Fruit fly (Drosophila melanogaster) whole organism, embryonic: ENCODE results near the gene bnl.

ENCODE experiments used
- Antp ChIP-seq: fragments of 200-800 bp; sonication (Bioruptor generic); optimal IDR thresholded peaks from 3 replicates; lab custom pipeline; 2016; ENCODE audit warnings: missing biosample characterization, missing genetic modification characterization
- B-H1 ChIP-seq: fragments of 200-800 bp; sonication (Bioruptor generic); IDR thresholded peaks from 3 replicates; pipeline ENCODE4 v1.3.6; 2022; ENCODE audit warnings: missing biosample characterization, missing genetic modification characterization
- Bdp1 ChIP-seq: fragments of 200-800 bp; sonication (Bioruptor generic); optimal IDR thresholded peaks from 3 replicates; lab custom pipeline; 2016; ENCODE audit warnings: missing biosample characterization, missing genetic modification characterization
- CG10274 ChIP-seq: fragments of 200-800 bp; sonication (Bioruptor generic); optimal IDR thresholded peaks from 3 replicates; lab custom pipeline; 2017; ENCODE audit warnings: missing biosample characterization, mild to moderate bottlenecking, missing genetic modification characterization
- CG11695 ChIP-seq: fragments of 200-800 bp; sonication (Bioruptor generic); IDR thresholded peaks from 3 replicates; pipeline ENCODE4 v1.3.6; 2022; ENCODE audit warnings: missing biosample characterization, missing genetic modification characterization
- CG13296 ChIP-seq: fragments of 200-800 bp; sonication (Bioruptor generic); optimal IDR thresholded peaks from 3 replicates; lab custom pipeline; 2018; ENCODE audit warnings: missing biosample characterization, mild to moderate bottlenecking, missing genetic modification characterization
- CG17359 ChIP-seq: fragments of 200-800 bp; sonication (Bioruptor generic); optimal IDR thresholded peaks from 3 replicates; lab custom pipeline; 2018; ENCODE audit warnings: missing biosample characterization, mild to moderate bottlenecking, missing genetic modification characterization, moderate library complexity
- CG17361 ChIP-seq: fragments of 200-800 bp; sonication (Bioruptor generic); IDR thresholded peaks from 3 replicates; pipeline ENCODE4 v1.3.6; 2022; ENCODE audit warnings: missing biosample characterization, missing genetic modification characterization
- CG18619 ChIP-seq: fragments of 200-800 bp; sonication (Bioruptor generic); optimal IDR thresholded peaks from 3 replicates; lab custom pipeline; 2017; ENCODE audit warnings: missing biosample characterization, mild to moderate bottlenecking, missing genetic modification characterization
- CG2712 ChIP-seq: fragments of 200-800 bp; optimal IDR thresholded peaks from 3 replicates; lab custom pipeline; 2019; ENCODE audit warnings: missing biosample characterization, mild to moderate bottlenecking, missing genetic modification characterization, moderate library complexity
- CG3065 ChIP-seq: fragments of 200-800 bp; sonication (Bioruptor generic); optimal IDR thresholded peaks from 2 replicates; lab custom pipeline; 2016; ENCODE audit warnings: missing biosample characterization, missing genetic modification characterization
- CG31441 ChIP-seq: fragments of 200-800 bp; sonication (Bioruptor generic); IDR thresholded peaks from 2 replicates; pipeline ENCODE4 v1.3.6; 2022; ENCODE audit warnings: missing biosample characterization, missing genetic modification characterization
- CG32767 ChIP-seq: fragments of 200-800 bp; sonication (Bioruptor generic); IDR thresholded peaks from 2 replicates; pipeline ENCODE4 v1.3.6; 2022; ENCODE audit warnings: missing biosample characterization, missing genetic modification characterization
- CG3726 ChIP-seq: fragments of 200-800 bp; sonication (Bioruptor generic); IDR thresholded peaks from 3 replicates; pipeline ENCODE4, ENCODE4 v1.3.6; 2022; ENCODE audit warnings: missing biosample characterization, missing genetic modification characterization
- CG3995 ChIP-seq: fragments of 200-800 bp; sonication (Bioruptor generic); optimal IDR thresholded peaks from 3 replicates; lab custom pipeline; 2016; ENCODE audit warnings: missing biosample characterization, missing genetic modification characterization
- CG4404 ChIP-seq: fragments of 200-800 bp; sonication (Bioruptor generic); IDR thresholded peaks from 2 replicates; pipeline ENCODE4 v1.3.6; 2022; ENCODE audit warnings: missing biosample characterization, missing genetic modification characterization
- CG6654 ChIP-seq: fragments of 200-800 bp; sonication (Bioruptor generic); optimal IDR thresholded peaks from 2 replicates; lab custom pipeline; 2017; ENCODE audit warnings: missing biosample characterization, mild to moderate bottlenecking, missing genetic modification characterization
- CG6854 ChIP-seq: fragments of 200-800 bp; sonication (Bioruptor generic); optimal IDR thresholded peaks from 3 replicates; lab custom pipeline; 2017; ENCODE audit warnings: missing biosample characterization, mild to moderate bottlenecking, missing genetic modification characterization
- CG8290 ChIP-seq, 3 experiments: fragments of 200-800 bp; sonication (Bioruptor generic); optimal IDR thresholded peaks; 2 replicates each; lab custom pipeline; 2016 to 2019; ENCODE audit warnings: missing biosample characterization in 3 of 3, missing genetic modification characterization in 3 of 3, mild to moderate bottlenecking in 2 of 3, moderate library complexity in 1 of 3
- CG8359 ChIP-seq: fragments of 200-800 bp; sonication (Bioruptor generic); optimal IDR thresholded peaks from 2 replicates; lab custom pipeline; 2017; ENCODE audit warnings: missing biosample characterization, mild to moderate bottlenecking, missing genetic modification characterization, borderline replicate concordance
- CG8944 ChIP-seq: fragments of 200-800 bp; sonication (Bioruptor generic); optimal IDR thresholded peaks from 3 replicates; lab custom pipeline; 2016; ENCODE audit warnings: missing biosample characterization, missing genetic modification characterization
- Drgx ChIP-seq: fragments of 200-800 bp; sonication (Bioruptor generic); IDR thresholded peaks from 2 replicates; pipeline ENCODE4 v1.3.6; 2022; ENCODE audit warnings: missing biosample characterization, missing genetic modification characterization
- Hmr ChIP-seq: fragments of 200-800 bp; sonication (Bioruptor generic); optimal IDR thresholded peaks from 3 replicates; lab custom pipeline; 2017; ENCODE audit warnings: mild to moderate bottlenecking, missing biosample characterization, missing genetic modification reagents, missing genetic modification characterization
- Hmx ChIP-seq: fragments of 200-800 bp; sonication (Bioruptor generic); optimal IDR thresholded peaks from 2 replicates; lab custom pipeline; 2016; ENCODE audit warnings: missing biosample characterization, missing genetic modification characterization
- Hr39 ChIP-seq: fragments of >200 bp; optimal IDR thresholded peaks from 2 replicates; lab custom pipeline; 2017
- Hr78 ChIP-seq, 2 experiments: fragments of 200-800 bp in 1 of 2; fragments of >200 bp in 1 of 2; sonication (Bioruptor generic) in 1 of 2; optimal IDR thresholded peaks; 2 replicates each; lab custom pipeline; 2017 to 2019; ENCODE audit warnings: missing biosample characterization in 2 of 2, missing genetic modification characterization in 2 of 2, mild to moderate bottlenecking in 1 of 2, moderate library complexity in 1 of 2
- Jarid2 ChIP-seq: fragments of 200-800 bp; sonication (Bioruptor generic); optimal IDR thresholded peaks from 3 replicates; lab custom pipeline; 2017; ENCODE audit warnings: mild to moderate bottlenecking, missing biosample characterization, missing genetic modification reagents, missing genetic modification characterization
- Lpt ChIP-seq: fragments of >200 bp; optimal IDR thresholded peaks from 2 replicates; lab custom pipeline; 2018; ENCODE audit warnings: missing biosample characterization, missing genetic modification characterization
- Mrtf ChIP-seq: fragments of 200-800 bp; sonication (Bioruptor generic); IDR thresholded peaks from 3 replicates; pipeline ENCODE4 v1.3.6; 2022; ENCODE audit warnings: missing biosample characterization, missing genetic modification characterization
- NC2α ChIP-seq: fragments of 200-800 bp; sonication (Bioruptor generic); optimal IDR thresholded peaks from 2 replicates; lab custom pipeline; 2016; ENCODE audit warnings: missing biosample characterization, missing genetic modification characterization
- PHDP ChIP-seq: fragments of 200-800 bp; sonication (Bioruptor generic); optimal IDR thresholded peaks from 3 replicates; lab custom pipeline; 2018; ENCODE audit warnings: missing biosample characterization, mild to moderate bottlenecking, missing genetic modification characterization, moderate library complexity
- Xrp1 ChIP-seq: fragments of 200-800 bp; sonication (Bioruptor generic); IDR thresholded peaks from 2 replicates; pipeline ENCODE4 v1.3.6; 2022; ENCODE audit warnings: missing biosample characterization, missing genetic modification characterization
- abd-A ChIP-seq: fragments of 200-800 bp; sonication (Bioruptor generic); optimal IDR thresholded peaks from 3 replicates; lab custom pipeline; 2019; ENCODE audit warnings: missing biosample characterization, mild to moderate bottlenecking, missing genetic modification characterization, moderate library complexity
- btn ChIP-seq: fragments of 200-800 bp; sonication (Bioruptor generic); optimal IDR thresholded peaks from 2 replicates; lab custom pipeline; 2016; ENCODE audit warnings: missing biosample characterization, missing genetic modification characterization
- cg ChIP-seq: fragments of 200-800 bp; sonication (Bioruptor generic); optimal IDR thresholded peaks from 3 replicates; lab custom pipeline; 2019; ENCODE audit warnings: missing biosample characterization, mild to moderate bottlenecking, missing genetic modification characterization, moderate library complexity
- ci ChIP-seq: fragments of 200-800 bp; sonication (Bioruptor generic); IDR thresholded peaks from 3 replicates; pipeline ENCODE4 v1.3.6; 2022; ENCODE audit warnings: missing biosample characterization, missing genetic modification characterization
- danr ChIP-seq: fragments of 200-800 bp; sonication (Bioruptor generic); IDR thresholded peaks from 2 replicates; pipeline ENCODE4 v1.3.6; 2022; ENCODE audit warnings: missing biosample characterization, missing genetic modification characterization
- gcm2 ChIP-seq: fragments of 200-800 bp; sonication (Bioruptor generic); optimal IDR thresholded peaks from 2 replicates; lab custom pipeline; 2016; ENCODE audit warnings: missing biosample characterization, missing genetic modification characterization
- grn ChIP-seq: fragments of 200-800 bp; sonication (Bioruptor generic); optimal IDR thresholded peaks from 3 replicates; lab custom pipeline; 2017; ENCODE audit warnings: missing biosample characterization, missing genetic modification characterization
- hkb ChIP-seq, 2 experiments: fragments of 200-800 bp in 1 of 2; fragments of >200 bp in 1 of 2; sonication (Bioruptor generic) in 1 of 2; IDR thresholded peaks in 1 of 2; optimal IDR thresholded peaks in 1 of 2; 2 replicates each; pipeline versions ENCODE4 v1.3.6 to Lab custom; 2017 to 2022; ENCODE audit warnings: missing biosample characterization in 1 of 2, missing genetic modification characterization in 1 of 2
- lola ChIP-seq, 3 experiments: fragments of >200 bp in 2 of 3; fragments of 200-800 bp in 1 of 3; sonication (Bioruptor generic) in 1 of 3; optimal IDR thresholded peaks; 2 replicates each; lab custom pipeline; 2017 to 2019; ENCODE audit warnings: missing biosample characterization in 3 of 3, missing genetic modification characterization in 3 of 3, mild to moderate bottlenecking in 1 of 3, moderate library complexity in 1 of 3
- pb ChIP-seq: fragments of 200-800 bp; sonication (Bioruptor generic); optimal IDR thresholded peaks from 3 replicates; lab custom pipeline; 2016; ENCODE audit warnings: missing biosample characterization, missing genetic modification characterization
- prd ChIP-seq, 3 experiments: fragments of >200 bp in 2 of 3; fragments of 200-800 bp in 1 of 3; sonication (Bioruptor generic) in 1 of 3; optimal IDR thresholded peaks in 2 of 3; IDR thresholded peaks in 1 of 3; 2 replicates in 2 of 3; 3 replicates in 1 of 3; pipeline versions ENCODE4 v1.3.6 to Lab custom; 2017 to 2022; ENCODE audit warnings: missing biosample characterization in 1 of 3, missing genetic modification characterization in 1 of 3
- run ChIP-seq: fragments of 200-800 bp; sonication (Bioruptor generic); optimal IDR thresholded peaks from 3 replicates; lab custom pipeline; 2018; ENCODE audit warnings: missing biosample characterization, mild to moderate bottlenecking, missing genetic modification characterization
- seq ChIP-seq: fragments of 200-800 bp; sonication (Bioruptor generic); IDR thresholded peaks from 2 replicates; pipeline ENCODE4 v1.3.6; 2022; ENCODE audit warnings: missing biosample characterization, missing genetic modification characterization
- shn ChIP-seq: fragments of 200-800 bp; sonication (Bioruptor generic); optimal IDR thresholded peaks from 3 replicates; lab custom pipeline; 2016; ENCODE audit warnings: missing biosample characterization, missing genetic modification characterization
- tio ChIP-seq: fragments of 200-800 bp; sonication (Bioruptor generic); optimal IDR thresholded peaks from 2 replicates; lab custom pipeline; 2017; ENCODE audit warnings: missing biosample characterization, missing genetic modification characterization, inconsistent platforms
- vfl ChIP-seq: fragments of 200-800 bp; sonication (Bioruptor generic); optimal IDR thresholded peaks from 2 replicates; lab custom pipeline; 2016; ENCODE audit warnings: missing biosample characterization, missing genetic modification characterization
- wdn ChIP-seq: fragments of 200-800 bp; sonication (Bioruptor generic); IDR thresholded peaks from 2 replicates; pipeline ENCODE4 v1.3.6; 2022; ENCODE audit warnings: missing biosample characterization, missing genetic modification characterization
- zf30C ChIP-seq: fragments of 200-800 bp; sonication (Bioruptor generic); optimal IDR thresholded peaks from 3 replicates; lab custom pipeline; 2018; ENCODE audit warnings: missing biosample characterization, mild to moderate bottlenecking, missing genetic modification characterization

Gene bnl

dm6 chr3R:19830973-19831372 lies 5.6 kb downstream of the bnl start (continued):
- no peak for TF ChIP-seq danr
- TF ChIP-seq Bdp1 (GFP tag; lab: Kevin White, UChicago): no peak
- TF ChIP-seq run (tag; lab: Kevin White, UChicago): peak; percentile 51
- TF ChIP-seq CG4404 (GFP tag; lab: Robert Waterston, UW): no peak
- no peak for TF ChIP-seq prd (optimal IDR thresholded peaks at IDR 0.05; lab: Kevin White, UChicago)
- peak; percentile 68 for TF ChIP-seq prd (GFP tag; IDR thresholded peaks at IDR 0.05; lab: Robert Waterston, UW)
- no peak for TF ChIP-seq Jarid2 (GFP tag; lab: Kevin White, UChicago)
- no peak for TF ChIP-seq Hr39 (lab: Kevin White, UChicago)
- TF ChIP-seq B-H1: peak; percentile 53
- TF ChIP-seq CG8359: peak; percentile 7
- no peak for TF ChIP-seq shn
- TF ChIP-seq CG13296 (GFP tag; lab: Kevin White, UChicago): peak; percentile 58
- peak; percentile 71 for TF ChIP-seq seq (GFP tag; lab: Robert Waterston, UW)
- TF ChIP-seq CG18619: no peak
- TF ChIP-seq grn (GFP tag; lab: Kevin White, UChicago): no peak
- no peak for TF ChIP-seq Hmx (GFP tag; lab: Kevin White, UChicago)
- TF ChIP-seq Hr78 (GFP tag; optimal IDR thresholded peaks at IDR 0.05; lab: Kevin White, UChicago): no peak
- TF ChIP-seq CG2712 (tag; lab: Kevin White, UChicago): peak; percentile 70
- peak; percentile 14 for TF ChIP-seq tio
- peak; percentile 44 for TF ChIP-seq CG6854
- peak; percentile 70; the same call in 1 of the 3 replicates for TF ChIP-seq Mrtf
- no peak for TF ChIP-seq gcm2 (GFP tag; lab: Kevin White, UChicago)
- TF ChIP-seq btn (GFP tag; lab: Kevin White, UChicago): no peak
- peak; percentile 4 for TF ChIP-seq CG3065 (GFP tag; lab: Kevin White, UChicago)
- no peak for TF ChIP-seq NC2α (GFP tag; lab: Kevin White, UChicago)
- TF ChIP-seq CG17359: peak; percentile 84
- TF ChIP-seq CG11695: peak; percentile 69; the same call in 1 of the 3 replicates
- TF ChIP-seq Hmr (GFP tag; lab: Kevin White, UChicago): peak; percentile 74
- peak; percentile 25 for TF ChIP-seq Antp (GFP tag; lab: Kevin White, UChicago)
- peak; percentile 4 for TF ChIP-seq vfl (GFP tag; lab: Kevin White, UChicago)
- TF ChIP-seq cg (GFP tag; lab: Kevin White, UChicago): no peak
- TF ChIP-seq CG8290 (GFP tag; optimal IDR thresholded peaks at IDR 0.05; lab: Kevin White, UChicago): no peak
- TF ChIP-seq CG8290 (tag; optimal IDR thresholded peaks at IDR 0.05; lab: Kevin White, UChicago): peak in 1 of 2 experiments; percentile 61
- TF ChIP-seq Xrp1 (GFP tag; lab: Robert Waterston, UW): peak; percentile 59
- peak; percentile 73 for TF ChIP-seq PHDP
- no peak for TF ChIP-seq CG8944 (GFP tag; lab: Kevin White, UChicago)
- TF ChIP-seq wdn: peak; percentile 57; the same call in 1 of the 2 replicates
- TF ChIP-seq Lpt: no peak
- peak; percentile 18 for TF ChIP-seq pb (GFP tag; lab: Kevin White, UChicago)
- no peak for TF ChIP-seq lola (GFP tag; optimal IDR thresholded peaks at IDR 0.05; lab: Kevin White, UChicago)
- TF ChIP-seq CG32767 (GFP tag; lab: Robert Waterston, UW): peak; percentile 44; the same call in 1 of the 2 replicates
- peak; percentile 76 for TF ChIP-seq CG31441
- TF ChIP-seq CG6654: no peak
- no peak for TF ChIP-seq hkb (optimal IDR thresholded peaks at IDR 0.05; lab: Kevin White, UChicago)
- peak; percentile 53 for TF ChIP-seq hkb (GFP tag; IDR thresholded peaks at IDR 0.05; lab: Robert Waterston, UW)
- TF ChIP-seq ci (GFP tag; lab: Robert Waterston, UW): peak; percentile 53; the same call in 1 of the 3 replicates
- TF ChIP-seq CG3995 (GFP tag; lab: Kevin White, UChicago): no peak
- TF ChIP-seq CG10274 (GFP tag; lab: Kevin White, UChicago): no peak
- TF ChIP-seq CG3726 (GFP tag; lab: Robert Waterston, UW): no peak
- TF ChIP-seq CG17361: peak; percentile 62
- TF ChIP-seq abd-A: peak; percentile 75
- no peak for TF ChIP-seq zf30C (GFP tag; lab: Kevin White, UChicago)
- TF ChIP-seq Drgx (GFP tag; lab: Robert Waterston, UW): no peak
